Worm (Caenorhabditis elegans) whole organism, midembryonic: ENCODE measurements around the gene C35B1.7.

Source experiments
- T22C8.4 ChIP-seq: fragments of 200-800 bp; sonication (Bioruptor generic); IDR thresholded peaks from 2 replicates; pipeline ENCODE4 v1.3.6; 2022; ENCODE audit warnings: missing genetic modification characterization, missing compliant biosample characterization
- flt-1 ChIP-seq: fragments of 200-800 bp; sonication (Bioruptor generic); IDR thresholded peaks from 2 replicates; pipeline ENCODE4 v1.3.6; 2022; ENCODE audit warnings: missing genetic modification characterization, missing compliant biosample characterization
- med-1 ChIP-seq: sonication (generic microtip); optimal IDR thresholded peaks from 2 replicates; lab custom pipeline; 2017; ENCODE audit warnings: missing genetic modification characterization, mild to moderate bottlenecking, missing compliant biosample characterization, antibody characterized with exemption, missing genetic modification reagents; ENCODE audit not compliant: insufficient read depth
- tab-1 ChIP-seq: fragments of 200-800 bp; sonication (Bioruptor generic); IDR thresholded peaks from 2 replicates; pipeline ENCODE4 v1.3.6; 2022; ENCODE audit warnings: missing genetic modification characterization, missing compliant biosample characterization
- ztf-23 ChIP-seq: fragments of 200-800 bp; sonication (Bioruptor generic); IDR thresholded peaks from 2 replicates; pipeline ENCODE4 v1.3.6; 2022; ENCODE audit warnings: missing genetic modification reagents, missing genetic modification characterization, missing compliant biosample characterization

- TF ChIP-seq T22C8.4 (GFP tag; lab: Robert Waterston, UW) (no peak), med-1 (no peak), tab-1 (GFP tag; lab: Robert Waterston, UW) (no peak), flt-1 (GFP tag; lab: Robert Waterston, UW) (no peak), ztf-23 (GFP tag; lab: Robert Waterston, UW) (no peak)
Observed at ce11 chrIV:4102720-4103119, 6.1 kb upstream of the C35B1.7 start, which contains the start of gene ubc-1.
